Worm (Caenorhabditis elegans): ENCODE data around the gene fbxa-56.

DNA sequence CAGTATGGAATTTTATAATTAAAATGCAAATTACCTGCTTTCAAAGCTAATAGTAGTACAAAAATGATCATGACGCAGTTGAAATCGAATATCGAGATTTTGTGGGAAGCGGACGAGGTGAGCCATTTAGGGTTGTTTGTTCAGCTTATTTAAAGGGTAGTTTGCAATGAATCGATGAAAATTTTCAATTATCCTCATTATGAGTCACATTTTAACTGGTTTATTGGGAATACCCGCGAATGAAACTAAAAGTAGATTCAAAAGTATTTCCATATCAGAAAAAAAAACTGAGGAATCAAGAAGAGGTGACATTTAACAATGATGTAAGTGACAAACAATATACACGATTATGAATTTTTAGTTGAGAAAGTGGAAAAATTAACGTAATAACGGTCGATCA is 18.5 kb downstream of the fbxa-56 start, which contains the start of gene F23H11.7:
- TF ChIP-seq ccch-3 (GFP tag; optimal IDR thresholded peaks at IDR 0.05) (no peak), lin-54 (GFP tag; optimal IDR thresholded peaks at IDR 0.05) (no peak), lin-35 (GFP tag; optimal IDR thresholded peaks at IDR 0.05) (no peak), Y56A3A.18 (GFP tag; IDR thresholded peaks at IDR 0.05) (no peak)
